Worm (Caenorhabditis elegans) whole organism, L1 larva: ENCODE measurements around the gene srt-40.
A peak's percentile ranks its signal among the peaks of the same experiment; 100 is the strongest.

Experiments
- C34B4.2 ChIP-seq: sonication (generic microtip); optimal IDR thresholded peaks from 2 replicates; lab custom pipeline; 2017; ENCODE audit warnings: mild to moderate bottlenecking, missing genetic modification characterization, missing compliant biosample characterization
- F16B12.6 ChIP-seq: fragments of 150-350 bp; optimal IDR thresholded peaks from 2 replicates; lab custom pipeline; 2014; ENCODE audit warnings: missing biosample characterization, missing genetic modification characterization
- Y116A8C.19 ChIP-seq: sonication (generic microtip); optimal IDR thresholded peaks from 2 replicates; lab custom pipeline; 2016; ENCODE audit warnings: missing compliant biosample characterization, missing genetic modification characterization, borderline replicate concordance
- alr-1 ChIP-seq: fragments of 200-800 bp; sonication (Bioruptor generic); optimal IDR thresholded peaks from 2 replicates; lab custom pipeline; 2018; ENCODE audit warnings: borderline replicate concordance, mild to moderate bottlenecking, missing genetic modification characterization, missing compliant biosample characterization
- aly-2 ChIP-seq: fragments of 150-350 bp; optimal IDR thresholded peaks from 2 replicates; lab custom pipeline; 2014; ENCODE audit warnings: missing biosample characterization, missing genetic modification characterization
- ceh-63 ChIP-seq: fragments of 200-800 bp; sonication (Bioruptor generic); optimal IDR thresholded peaks from 2 replicates; lab custom pipeline; 2018; ENCODE audit warnings: mild to moderate bottlenecking, missing genetic modification characterization, missing compliant biosample characterization
- ceh-82 ChIP-seq, 3 experiments: fragments of 150-350 bp in 1 of 3; sonication (generic microtip) in 2 of 3; optimal IDR thresholded peaks; 2 replicates each; lab custom pipeline; 2014 to 2017; ENCODE audit warnings: missing biosample characterization in 3 of 3, missing genetic modification characterization in 3 of 3
- ceh-90 ChIP-seq: sonication (generic microtip); optimal IDR thresholded peaks from 2 replicates; lab custom pipeline; 2016; ENCODE audit warnings: missing genetic modification characterization, missing compliant biosample characterization
- dpl-1 ChIP-seq, 3 experiments: fragments of 150-350 bp in 2 of 3; sonication (generic microtip) in 1 of 3; optimal IDR thresholded peaks; 2 replicates each; lab custom pipeline; 2014 to 2017; ENCODE audit warnings: missing biosample characterization in 3 of 3, missing genetic modification characterization in 3 of 3, missing genetic modification reagents in 3 of 3
- dsc-1 ChIP-seq: sonication (generic microtip); optimal IDR thresholded peaks from 2 replicates; lab custom pipeline; 2016; ENCODE audit warnings: mild to moderate bottlenecking, missing genetic modification characterization, missing compliant biosample characterization
- efl-1 ChIP-seq, 4 experiments: fragments of 150-350 bp; optimal IDR thresholded peaks in 3 of 4; peaks in 1 of 4; 1 replicate in 1 of 4; 2 replicates in 3 of 4; lab custom pipeline; 2014; ENCODE audit warnings: missing biosample characterization in 2 of 4, missing genetic modification characterization in 2 of 4, missing genetic modification reagents in 2 of 4
- egl-13 ChIP-seq: sonication (generic microtip); optimal IDR thresholded peaks from 2 replicates; lab custom pipeline; 2016; ENCODE audit warnings: missing genotype, missing genetic modification reagents, missing genetic modification characterization, missing compliant biosample characterization
- fkh-10 ChIP-seq: sonication (generic microtip); optimal IDR thresholded peaks from 2 replicates; lab custom pipeline; 2017; ENCODE audit warnings: missing biosample characterization, missing genetic modification reagents, missing genetic modification characterization
- fos-1 ChIP-seq: fragments of 150-350 bp; optimal IDR thresholded peaks from 2 replicates; lab custom pipeline; 2014; ENCODE audit warnings: missing biosample characterization, missing genetic modification characterization
- grh-1 ChIP-seq: fragments of 200-800 bp; sonication (Bioruptor generic); IDR thresholded peaks from 2 replicates; pipeline ENCODE4 v1.3.6; 2022; ENCODE audit warnings: missing genetic modification reagents, missing genetic modification characterization, missing compliant biosample characterization
- hlh-17 ChIP-seq: fragments of 200-800 bp; sonication (Bioruptor generic); optimal IDR thresholded peaks from 2 replicates; lab custom pipeline; 2018; ENCODE audit warnings: missing genetic modification characterization, mild to moderate bottlenecking, missing compliant biosample characterization, moderate library complexity, borderline replicate concordance
- hlh-4 ChIP-seq: sonication (generic microtip); optimal IDR thresholded peaks from 2 replicates; lab custom pipeline; 2016; ENCODE audit warnings: mild to moderate bottlenecking, missing genetic modification characterization, missing compliant biosample characterization
- jun-1 ChIP-seq: fragments of 150-350 bp; optimal IDR thresholded peaks from 2 replicates; lab custom pipeline; 2014; ENCODE audit warnings: missing biosample characterization, missing genetic modification reagents, missing genetic modification characterization
- lin-35 ChIP-seq, 2 experiments: fragments of 150-350 bp; optimal IDR thresholded peaks; 2 replicates each; lab custom pipeline; 2014; ENCODE audit warnings: missing biosample characterization in 2 of 2, missing genetic modification characterization in 2 of 2, missing genetic modification reagents in 2 of 2
- lsy-2 ChIP-seq, 2 experiments: fragments of 150-350 bp; optimal IDR thresholded peaks; 2 replicates each; lab custom pipeline; 2014; ENCODE audit warnings: missing biosample characterization in 2 of 2, missing genetic modification characterization in 2 of 2
- mdl-1 ChIP-seq, 2 experiments: fragments of 150-350 bp; optimal IDR thresholded peaks; 2 replicates each; lab custom pipeline; 2014 to 2017; ENCODE audit warnings: missing biosample characterization in 2 of 2, missing genetic modification characterization in 2 of 2, inconsistent platforms in 1 of 2
- mef-2 ChIP-seq: fragments of 150-350 bp; optimal IDR thresholded peaks from 2 replicates; lab custom pipeline; 2014; ENCODE audit warnings: missing biosample characterization, missing genetic modification characterization
- mep-1 ChIP-seq: fragments of 150-350 bp; optimal IDR thresholded peaks from 2 replicates; lab custom pipeline; 2014; ENCODE audit warnings: missing biosample characterization, missing genetic modification characterization
- nhr-11 ChIP-seq: fragments of 150-350 bp; optimal IDR thresholded peaks from 2 replicates; lab custom pipeline; 2014; ENCODE audit warnings: missing biosample characterization, missing genetic modification characterization
- nhr-12 ChIP-seq: sonication (generic microtip); optimal IDR thresholded peaks from 2 replicates; lab custom pipeline; 2017; ENCODE audit warnings: missing biosample characterization, missing genetic modification characterization
- nhr-20 ChIP-seq: sonication (generic microtip); optimal IDR thresholded peaks from 2 replicates; lab custom pipeline; 2016; ENCODE audit warnings: mild to moderate bottlenecking, missing genetic modification characterization, missing compliant biosample characterization
- nhr-237 ChIP-seq: fragments of 150-350 bp; optimal IDR thresholded peaks from 2 replicates; lab custom pipeline; 2014; ENCODE audit warnings: missing biosample characterization, missing genetic modification characterization
- nhr-28 ChIP-seq: fragments of 150-350 bp; optimal IDR thresholded peaks from 2 replicates; lab custom pipeline; 2014; ENCODE audit warnings: missing biosample characterization, missing genetic modification characterization
- nhr-47 ChIP-seq: sonication (generic microtip); optimal IDR thresholded peaks from 2 replicates; lab custom pipeline; 2016; ENCODE audit warnings: mild to moderate bottlenecking, missing genetic modification characterization, moderate library complexity, missing compliant biosample characterization
- nhr-84 ChIP-seq: sonication (generic microtip); optimal IDR thresholded peaks from 2 replicates; lab custom pipeline; 2017; ENCODE audit warnings: missing biosample characterization, missing genetic modification characterization
- nhr-85 ChIP-seq: sonication (generic microtip); peaks from one replicate; lab custom pipeline; 2016; ENCODE audit warnings: missing genetic modification characterization, inconsistent platforms, missing compliant biosample characterization
- pqm-1 ChIP-seq: sonication (generic microtip); optimal IDR thresholded peaks from 3 replicates; lab custom pipeline; 2017; ENCODE audit warnings: missing biosample characterization, missing genetic modification characterization
- sox-4 ChIP-seq: sonication (generic microtip); optimal IDR thresholded peaks from 2 replicates; lab custom pipeline; 2016; ENCODE audit warnings: missing genetic modification characterization, missing compliant biosample characterization
- sptf-1 ChIP-seq: fragments of 150-350 bp; optimal IDR thresholded peaks from 2 replicates; lab custom pipeline; 2014; ENCODE audit warnings: missing biosample characterization, missing genetic modification characterization
- tlp-1 ChIP-seq: fragments of 150-350 bp; optimal IDR thresholded peaks from 2 replicates; lab custom pipeline; 2014; ENCODE audit warnings: missing biosample characterization, missing genetic modification characterization
- unc-86 ChIP-seq: sonication (generic microtip); optimal IDR thresholded peaks from 2 replicates; lab custom pipeline; 2016; ENCODE audit warnings: missing genetic modification characterization, missing compliant biosample characterization
- unc-98 ChIP-seq: fragments of 200-800 bp; sonication (Bioruptor generic); IDR thresholded peaks from 2 replicates; pipeline ENCODE4 v1.3.6; 2022; ENCODE audit warnings: missing genetic modification characterization, missing compliant biosample characterization
- zag-1 ChIP-seq: fragments of 150-350 bp; optimal IDR thresholded peaks from 2 replicates; lab custom pipeline; 2014; ENCODE audit warnings: missing biosample characterization, missing genetic modification characterization
- zip-4 ChIP-seq: fragments of 200-800 bp; sonication (Bioruptor generic); optimal IDR thresholded peaks from 2 replicates; lab custom pipeline; 2018; ENCODE audit warnings: mild to moderate bottlenecking, missing genetic modification characterization, moderate library complexity, missing compliant biosample characterization
- ztf-11 ChIP-seq, 2 experiments: sonication (generic microtip); optimal IDR thresholded peaks; 2 replicates each; lab custom pipeline; 2016 to 2017; ENCODE audit warnings: missing genetic modification characterization in 2 of 2, missing biosample characterization in 1 of 2, missing compliant biosample characterization in 1 of 2
- ztf-4 ChIP-seq: fragments of 150-350 bp; optimal IDR thresholded peaks from 2 replicates; lab custom pipeline; 2014; ENCODE audit warnings: missing biosample characterization, missing genetic modification characterization

The srt-40 gene

ce11 chrV:2211936-2212335 is 5.9 kb upstream of the srt-40 start, which contains the start of gene nhr-133 (continued):
- TF ChIP-seq nhr-237 (no peak), sox-4 (tag; lab: Kevin White, UChicago) (no peak), pqm-1 (tag; lab: Kevin White, UChicago) (no peak), sptf-1 (tag; lab: Kevin White, UChicago) (no peak), ceh-82 (tag; optimal IDR thresholded peaks at IDR 0.05; lab: Kevin White, UChicago) (no peak), C34B4.2 (tag; lab: Kevin White, UChicago) (no peak), efl-1 (optimal IDR thresholded peaks at IDR 0.05; lab: Kevin White, UChicago) (peak in 1 of 2 experiments; percentile 17), efl-1 (GFP tag; optimal IDR thresholded peaks at IDR 0.05 in 1 of 2; lab: Kevin White, UChicago) (no peak), zip-4 (GFP tag; lab: Kevin White, UChicago) (no peak), unc-98 (GFP tag; lab: Robert Waterston, UW) (no peak), lin-35 (GFP tag; optimal IDR thresholded peaks at IDR 0.05; lab: Kevin White, UChicago) (peak in 1 of 2 experiments; percentile 45), fkh-10 (no peak), lsy-2 (tag; optimal IDR thresholded peaks at IDR 0.05; lab: Kevin White, UChicago) (no peak), aly-2 (tag; lab: Kevin White, UChicago) (no peak), zag-1 (tag; lab: Kevin White, UChicago) (no peak), nhr-28 (tag; lab: Kevin White, UChicago) (no peak), mdl-1 (tag; optimal IDR thresholded peaks at IDR 0.05; lab: Kevin White, UChicago) (peak in 1 of 2 experiments; percentile 62), mef-2 (tag; lab: Kevin White, UChicago) (no peak), fos-1 (tag; lab: Kevin White, UChicago) (no peak), dpl-1 (GFP tag; optimal IDR thresholded peaks at IDR 0.05; lab: Kevin White, UChicago) (peak in 2 of 3 experiments; percentile 2 to 8), F16B12.6 (tag; lab: Kevin White, UChicago) (no peak), ztf-4 (tag; lab: Kevin White, UChicago) (no peak), tlp-1 (tag; lab: Kevin White, UChicago) (no peak), ceh-63 (no peak), dsc-1 (no peak), ztf-11 (tag; optimal IDR thresholded peaks at IDR 0.05; lab: Kevin White, UChicago) (no peak), egl-13 (tag; lab: Kevin White, UChicago) (no peak), unc-86 (tag; lab: Kevin White, UChicago) (no peak), mep-1 (no peak), nhr-47 (tag; lab: Kevin White, UChicago) (no peak), nhr-12 (no peak), jun-1 (tag; lab: Kevin White, UChicago) (no peak), nhr-20 (peak; percentile 73), hlh-17 (GFP tag; lab: Kevin White, UChicago) (no peak), nhr-84 (tag; lab: Kevin White, UChicago) (no peak)

- no peak for TF ChIP-seq Y116A8C.19 (tag; lab: Kevin White, UChicago)
- TF ChIP-seq sptf-1 (tag; lab: Kevin White, UChicago) = no peak
- TF ChIP-seq nhr-20 = no peak
- no peak for TF ChIP-seq alr-1 (tag; lab: Kevin White, UChicago)
These were observed 1.4 kb upstream of the srt-40 start for ce11 chrV:2207527-2207926.

- TF ChIP-seq grh-1 (GFP tag; lab: Robert Waterston, UW) (no peak), hlh-4 (tag; lab: Kevin White, UChicago) (no peak), nhr-85 (tag; lab: Kevin White, UChicago) (no peak), lsy-2 (tag; optimal IDR thresholded peaks at IDR 0.05; lab: Kevin White, UChicago) (no peak), ceh-90 (tag; lab: Kevin White, UChicago) (no peak), nhr-11 (tag; lab: Kevin White, UChicago) (no peak), zip-4 (GFP tag; lab: Kevin White, UChicago) (no peak), dpl-1 (GFP tag; optimal IDR thresholded peaks at IDR 0.05; lab: Kevin White, UChicago) (no peak)
- TF ChIP-seq, all 84 proteins: peak for 0
These were observed 720 bp upstream of the srt-40 start, which contains the start of gene svh-11 for ce11 chrV:2206801-2207200. TSS of gene svh-11 (plus strand) at chrV:2207101.
